Worm (Caenorhabditis elegans) whole organism, L2 larva: ENCODE measurements around the gene T26E4.18.

Experiments used
- C34F6.9 ChIP-seq: fragments of 150-350 bp; optimal IDR thresholded peaks from 2 replicates; lab custom pipeline; 2014; ENCODE audit warnings: missing biosample characterization, missing genetic modification characterization
- F13H6.1 ChIP-seq: sonication (generic microtip); optimal IDR thresholded peaks from 2 replicates; lab custom pipeline; 2016; ENCODE audit warnings: missing genetic modification characterization, missing compliant biosample characterization
- alr-1 ChIP-seq: fragments of 150-350 bp; optimal IDR thresholded peaks from 2 replicates; lab custom pipeline; 2014; ENCODE audit warnings: missing biosample characterization, missing genetic modification characterization
- ama-1 ChIP-seq: fragments of 150-350 bp; optimal IDR thresholded peaks from 2 replicates; lab custom pipeline; 2018; ENCODE audit warnings: inconsistent platforms
- blmp-1 ChIP-seq: sonication (generic microtip); optimal IDR thresholded peaks from 2 replicates; lab custom pipeline; 2017; ENCODE audit warnings: missing genetic modification characterization, mild to moderate bottlenecking, missing compliant biosample characterization, antibody characterized with exemption, moderate library complexity; ENCODE audit not compliant: insufficient read depth
- ceh-16 ChIP-seq: fragments of 150-350 bp; optimal IDR thresholded peaks from 2 replicates; lab custom pipeline; 2014; ENCODE audit warnings: missing biosample characterization, missing genetic modification characterization
- ceh-82 ChIP-seq: fragments of 150-350 bp; optimal IDR thresholded peaks from 2 replicates; lab custom pipeline; 2014; ENCODE audit warnings: missing biosample characterization, missing genetic modification characterization
- crh-2 ChIP-seq: sonication (generic microtip); optimal IDR thresholded peaks from 2 replicates; lab custom pipeline; 2017; ENCODE audit warnings: missing biosample characterization, missing genetic modification characterization
- dmd-4 ChIP-seq: sonication (generic microtip); optimal IDR thresholded peaks from 2 replicates; lab custom pipeline; 2017; ENCODE audit warnings: missing biosample characterization, missing genetic modification characterization
- egl-27 ChIP-seq: sonication (generic microtip); optimal IDR thresholded peaks from 3 replicates; lab custom pipeline; 2017; ENCODE audit warnings: missing biosample characterization, missing genetic modification reagents, missing genetic modification characterization
- elt-1 ChIP-seq: fragments of 150-350 bp; optimal IDR thresholded peaks from 2 replicates; lab custom pipeline; 2014; ENCODE audit warnings: missing biosample characterization, missing genetic modification characterization
- lin-11 ChIP-seq: fragments of 150-350 bp; sonication (generic microtip); optimal IDR thresholded peaks from 2 replicates; lab custom pipeline; 2014; ENCODE audit warnings: missing biosample characterization, missing genetic modification characterization, inconsistent platforms, mixed read lengths
- lin-13 ChIP-seq: fragments of 150-350 bp; optimal IDR thresholded peaks from 2 replicates; lab custom pipeline; 2014; ENCODE audit warnings: missing biosample characterization, missing genetic modification reagents, missing genetic modification characterization
- lsy-2 ChIP-seq, 2 experiments: fragments of 150-350 bp in 1 of 2; sonication (generic microtip) in 1 of 2; optimal IDR thresholded peaks; 2 replicates each; lab custom pipeline; 2014 to 2017; ENCODE audit warnings: missing biosample characterization in 2 of 2, missing genetic modification characterization in 2 of 2
- mbf-1 ChIP-seq: sonication (generic microtip); optimal IDR thresholded peaks from 2 replicates; lab custom pipeline; 2017; ENCODE audit warnings: missing biosample characterization, missing genetic modification characterization
- mdl-1 ChIP-seq, 2 experiments: fragments of 150-350 bp in 1 of 2; sonication (generic microtip) in 1 of 2; optimal IDR thresholded peaks; 2 replicates each; lab custom pipeline; 2017; ENCODE audit warnings: missing biosample characterization in 2 of 2, missing genetic modification characterization in 2 of 2
- nhr-10 ChIP-seq: sonication (generic microtip); optimal IDR thresholded peaks from 2 replicates; lab custom pipeline; 2017; ENCODE audit warnings: missing biosample characterization, missing genetic modification characterization
- nhr-11 ChIP-seq: fragments of 150-350 bp; optimal IDR thresholded peaks from 2 replicates; lab custom pipeline; 2014; ENCODE audit warnings: missing biosample characterization, missing genetic modification characterization
- nhr-21 ChIP-seq: fragments of 150-350 bp; optimal IDR thresholded peaks from 2 replicates; lab custom pipeline; 2014; ENCODE audit warnings: missing biosample characterization, missing genetic modification characterization
- nhr-23 ChIP-seq: fragments of 150-350 bp; optimal IDR thresholded peaks from 2 replicates; lab custom pipeline; 2014; ENCODE audit warnings: missing biosample characterization, missing genetic modification reagents, missing genetic modification characterization
- nhr-25 ChIP-seq: fragments of 150-350 bp; sonication (generic microtip); optimal IDR thresholded peaks from 3 replicates; lab custom pipeline; 2014; ENCODE audit warnings: missing biosample characterization, missing genetic modification characterization
- nhr-6 ChIP-seq: fragments of 150-350 bp; optimal IDR thresholded peaks from 2 replicates; lab custom pipeline; 2014; ENCODE audit warnings: missing biosample characterization, missing genetic modification characterization
- nhr-77 ChIP-seq: fragments of 150-350 bp; optimal IDR thresholded peaks from 2 replicates; lab custom pipeline; 2014; ENCODE audit warnings: missing biosample characterization, missing genetic modification characterization
- sem-4 ChIP-seq: fragments of 150-350 bp; optimal IDR thresholded peaks from 2 replicates; lab custom pipeline; 2014; ENCODE audit warnings: missing biosample characterization, missing genetic modification reagents, missing genetic modification characterization
- skn-1 ChIP-seq: sonication (generic microtip); optimal IDR thresholded peaks from 2 replicates; lab custom pipeline; 2017; ENCODE audit warnings: missing biosample characterization, missing genetic modification characterization
- sma-9 ChIP-seq, 2 experiments: fragments of 150-350 bp in 1 of 2; sonication (generic microtip) in 1 of 2; optimal IDR thresholded peaks; 2 replicates each; lab custom pipeline; 2014 to 2016; ENCODE audit warnings: missing genetic modification characterization in 2 of 2, mild to moderate bottlenecking in 1 of 2, missing biosample characterization in 1 of 2, missing compliant biosample characterization in 1 of 2, missing genetic modification reagents in 1 of 2, moderate library complexity in 1 of 2
- snpc-4 ChIP-seq: fragments of 150-350 bp; optimal IDR thresholded peaks from 2 replicates; lab custom pipeline; 2014; ENCODE audit warnings: missing biosample characterization, missing genetic modification characterization
- unc-39 ChIP-seq: fragments of 150-350 bp; optimal IDR thresholded peaks from 2 replicates; lab custom pipeline; 2014; ENCODE audit warnings: missing biosample characterization, missing genetic modification characterization
- unc-55 ChIP-seq: fragments of 150-350 bp; sonication (generic microtip); optimal IDR thresholded peaks from 3 replicates; lab custom pipeline; 2014; ENCODE audit warnings: missing biosample characterization, missing genetic modification reagents, missing genetic modification characterization
- unc-62 ChIP-seq: fragments of 150-350 bp; optimal IDR thresholded peaks from 2 replicates; lab custom pipeline; 2014; ENCODE audit warnings: missing biosample characterization, missing genetic modification reagents, missing genetic modification characterization
- zag-1 ChIP-seq: fragments of 150-350 bp; optimal IDR thresholded peaks from 2 replicates; lab custom pipeline; 2014; ENCODE audit warnings: missing biosample characterization, missing genetic modification characterization
- ztf-1 ChIP-seq: fragments of 200-800 bp; sonication (Bioruptor generic); conservative IDR thresholded peaks from 2 replicates; pipeline ENCODE4 v1.3.6; 2022; ENCODE audit warnings: missing genetic modification characterization, missing compliant biosample characterization
- ztf-11 ChIP-seq: sonication (generic microtip); optimal IDR thresholded peaks from 2 replicates; lab custom pipeline; 2017; ENCODE audit warnings: missing biosample characterization, missing genetic modification characterization

T26E4.18 gene

DNA sequence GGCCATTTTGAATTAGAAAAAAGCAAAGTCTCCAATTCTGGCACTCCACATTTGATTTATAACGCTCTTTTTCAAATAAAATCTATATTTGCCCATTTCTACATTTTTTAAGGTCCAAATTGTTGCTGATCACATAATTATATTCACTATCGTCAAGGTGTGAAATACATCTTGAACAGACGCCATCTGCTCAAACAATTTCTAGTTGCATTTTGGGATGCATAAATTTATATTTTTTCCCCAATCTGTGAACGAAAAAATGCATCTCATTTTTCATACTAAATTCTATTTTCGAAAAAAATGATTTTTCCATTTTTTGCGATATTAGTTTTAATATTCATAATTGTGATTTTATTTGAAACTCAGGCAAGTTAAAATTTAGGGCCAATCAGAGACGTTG is 10.4 kb downstream of the T26E4.18 start, which contains the start of gene T26E4.7:
T26E4.7 (plus strand) TSS at position 301 of the 400 bp plus-strand sequence.
- TF ChIP-seq lsy-2 (tag; optimal IDR thresholded peaks at IDR 0.05; lab: Kevin White, UChicago) (no peak), alr-1 (tag; lab: Kevin White, UChicago) (no peak), nhr-25 (tag; lab: Kevin White, UChicago) (no peak), unc-55 (no peak), C34F6.9 (no peak), nhr-11 (no peak)

DNA sequence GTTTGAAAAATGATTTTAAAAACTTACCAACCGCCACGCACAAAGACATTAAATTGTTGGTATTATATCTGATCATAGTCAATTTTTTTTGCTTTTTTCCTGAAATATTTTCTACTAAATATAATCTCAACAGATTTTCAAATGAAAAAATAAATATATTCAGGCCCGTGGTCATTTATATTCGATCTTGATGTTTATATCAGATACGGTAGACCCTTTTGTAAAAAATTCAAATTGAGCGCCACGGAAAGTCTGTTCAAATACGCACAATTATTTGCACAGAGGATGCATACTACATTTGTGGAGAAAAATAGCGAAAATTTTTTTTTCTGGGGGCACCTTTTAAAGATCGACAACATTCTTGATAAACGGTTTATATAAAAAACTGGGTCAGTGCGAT is 11.2 kb downstream of the T26E4.18 start, which contains the start of gene T26E4.4:
T26E4.4 (minus strand) TSS at position 101 of the 400 bp plus-strand sequence.
- TF ChIP-seq nhr-21 (tag; lab: Kevin White, UChicago) (no peak), snpc-4 (no peak), mdl-1 (tag; optimal IDR thresholded peaks at IDR 0.05; lab: Kevin White, UChicago) (no peak), nhr-11 (no peak), ama-1 (lab: Kevin White, UChicago) (no peak), nhr-77 (tag; lab: Kevin White, UChicago) (no peak), alr-1 (tag; lab: Kevin White, UChicago) (no peak), egl-27 (tag; lab: Kevin White, UChicago) (no peak)

DNA sequence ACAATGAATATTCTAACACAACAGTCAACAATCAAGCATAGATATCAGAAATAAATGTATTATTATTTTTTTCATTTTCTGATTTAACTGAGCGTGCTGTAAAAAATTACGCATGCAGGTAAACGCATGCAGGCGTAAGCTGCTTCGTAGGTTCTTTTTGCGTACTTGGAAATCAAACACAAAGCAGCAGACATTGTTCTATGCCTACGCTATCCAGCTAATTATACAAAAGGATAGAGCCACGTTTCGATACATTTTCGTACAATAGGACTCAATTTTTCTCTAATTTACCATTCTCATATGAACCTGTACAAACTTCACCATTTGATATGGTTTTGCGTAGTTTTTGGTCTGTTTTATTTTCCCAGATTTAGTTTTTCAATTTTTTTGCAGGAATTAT is 21.2 kb downstream of the T26E4.18 start, which contains the start of gene T26E4.3:
T26E4.3 (plus strand) TSS at position 301 of the 400 bp plus-strand sequence.
- no peak for TF ChIP-seq mdl-1 (tag; optimal IDR thresholded peaks at IDR 0.05; lab: Kevin White, UChicago)
- no peak for TF ChIP-seq nhr-25 (tag; lab: Kevin White, UChicago)
- TF ChIP-seq dmd-4 (tag; lab: Kevin White, UChicago) = no peak
- no peak for TF ChIP-seq egl-27 (tag; lab: Kevin White, UChicago)
- TF ChIP-seq sem-4 (tag; lab: Kevin White, UChicago) = no peak
- TF ChIP-seq nhr-21 (tag; lab: Kevin White, UChicago) = no peak
- TF ChIP-seq crh-2 (tag; lab: Kevin White, UChicago) = no peak
- TF ChIP-seq alr-1 (tag; lab: Kevin White, UChicago) = no peak
- no peak for TF ChIP-seq nhr-23
- TF ChIP-seq nhr-6 (tag; lab: Kevin White, UChicago) = no peak
- TF ChIP-seq unc-39 (tag; lab: Kevin White, UChicago) = no peak
- TF ChIP-seq, all 48 proteins: peak for 0

DNA sequence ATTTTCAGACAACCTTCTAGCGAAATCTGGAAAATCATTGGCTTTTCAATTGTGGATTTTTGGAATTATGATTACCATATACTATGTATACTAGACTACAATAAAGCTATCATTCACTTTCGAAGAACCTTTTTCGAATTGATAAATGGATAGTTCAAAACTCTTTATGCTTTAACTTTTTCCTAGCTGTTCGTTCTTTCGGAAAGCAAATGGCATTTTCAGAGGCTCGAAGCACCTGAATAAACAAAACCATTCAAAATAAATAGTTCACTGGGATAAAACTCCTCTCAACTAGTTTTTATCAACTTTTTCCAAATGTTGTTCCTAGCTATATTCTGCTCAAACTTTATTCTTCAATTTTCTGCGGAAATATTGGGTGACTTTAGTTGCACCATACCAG is 22.6 kb downstream of the T26E4.18 start, which contains the start of gene T26E4.2:
T26E4.2 (plus strand) TSS at position 301 of the 400 bp plus-strand sequence.
- TF ChIP-seq dmd-4 (tag; lab: Kevin White, UChicago) = no peak
- TF ChIP-seq ztf-11 (tag; lab: Kevin White, UChicago) = no peak
- no peak for TF ChIP-seq nhr-10 (tag; lab: Kevin White, UChicago)
- no peak for TF ChIP-seq lin-13 (GFP tag; lab: Kevin White, UChicago)

- no peak for TF ChIP-seq lin-11
- TF ChIP-seq mdl-1 (tag; optimal IDR thresholded peaks at IDR 0.05; lab: Kevin White, UChicago) = no peak
- TF ChIP-seq unc-62 (GFP tag; lab: Kevin White, UChicago) = no peak
- no peak for TF ChIP-seq ceh-82 (tag; lab: Kevin White, UChicago)
- TF ChIP-seq nhr-11 = no peak
- no peak for TF ChIP-seq skn-1
- TF ChIP-seq F13H6.1 (tag; lab: Kevin White, UChicago) = no peak
- no peak for TF ChIP-seq ztf-1 (GFP tag; lab: Robert Waterston, UW)
- TF ChIP-seq sma-9 (GFP tag; optimal IDR thresholded peaks at IDR 0.05; lab: Kevin White, UChicago) = no peak
- TF ChIP-seq sma-9 (tag; optimal IDR thresholded peaks at IDR 0.05; lab: Kevin White, UChicago) = no peak
- no peak for TF ChIP-seq nhr-25 (tag; lab: Kevin White, UChicago)
- TF ChIP-seq mbf-1 (tag; lab: Kevin White, UChicago) = no peak
- no peak for TF ChIP-seq zag-1
- no peak for TF ChIP-seq ceh-16 (tag; lab: Kevin White, UChicago)
- no peak for TF ChIP-seq elt-1
- no peak for TF ChIP-seq blmp-1 (tag; lab: Kevin White, UChicago)
Observed at ce11 chrV:15779128-15779729, 24.4 kb downstream of the T26E4.18 start, which contains the start of the genes nhr-285 and irld-52. Gene nhr-285 (minus strand): TSS chrV:15779228. Gene irld-52 (plus strand): TSS chrV:15779679.
